Fruit fly (Drosophila melanogaster) whole organism, embryonic: ENCODE measurements around the gene schlank.

Experiments
- ATbp ChIP-seq: fragments of 200-800 bp; sonication (Bioruptor generic); optimal IDR thresholded peaks from 2 replicates; lab custom pipeline; 2017; ENCODE audit warnings: missing biosample characterization, mild to moderate bottlenecking, missing genetic modification characterization, missing genetic modification reagents
- Ada2b ChIP-seq: fragments of 200-800 bp; sonication (Bioruptor generic); IDR thresholded peaks from 2 replicates; pipeline ENCODE4 v1.3.6; 2022; ENCODE audit warnings: missing biosample characterization, missing genetic modification characterization
- Awh ChIP-seq: fragments of 200-800 bp; sonication (Bioruptor generic); IDR thresholded peaks from 2 replicates; pipeline ENCODE4, ENCODE4 v1.3.6; 2022; ENCODE audit warnings: missing biosample characterization, missing genetic modification characterization
- B-H2 ChIP-seq: fragments of 200-800 bp; sonication (Bioruptor generic); optimal IDR thresholded peaks from 2 replicates; lab custom pipeline; 2018; ENCODE audit warnings: missing biosample characterization, mild to moderate bottlenecking, missing genetic modification characterization
- CG1024 ChIP-seq: fragments of 200-800 bp; sonication (Bioruptor generic); IDR thresholded peaks from 2 replicates; pipeline ENCODE4 v1.3.6; 2022; ENCODE audit warnings: missing biosample characterization, missing genetic modification characterization
- CG10274 ChIP-seq: fragments of 200-800 bp; sonication (Bioruptor generic); optimal IDR thresholded peaks from 3 replicates; lab custom pipeline; 2017; ENCODE audit warnings: missing biosample characterization, mild to moderate bottlenecking, missing genetic modification characterization
- CG11723 ChIP-seq: fragments of 200-800 bp; sonication (Bioruptor generic); optimal IDR thresholded peaks from 2 replicates; lab custom pipeline; 2017; ENCODE audit warnings: missing biosample characterization, mild to moderate bottlenecking, missing genetic modification characterization
- CG13894 ChIP-seq: fragments of 200-800 bp; sonication (Bioruptor generic); optimal IDR thresholded peaks from 3 replicates; lab custom pipeline; 2018; ENCODE audit warnings: missing biosample characterization, mild to moderate bottlenecking, missing genetic modification characterization, moderate library complexity
- CG15269 ChIP-seq: fragments of 200-800 bp; sonication (Bioruptor generic); optimal IDR thresholded peaks from 2 replicates; lab custom pipeline; 2018; ENCODE audit warnings: missing biosample characterization, mild to moderate bottlenecking, missing genetic modification characterization, moderate library complexity
- CG1602 ChIP-seq: fragments of 200-800 bp; sonication (Bioruptor generic); optimal IDR thresholded peaks from 3 replicates; lab custom pipeline; 2016; ENCODE audit warnings: missing biosample characterization, missing genetic modification characterization
- CG17568 ChIP-seq: fragments of 200-800 bp; sonication (Bioruptor generic); optimal IDR thresholded peaks from 2 replicates; lab custom pipeline; 2018; ENCODE audit warnings: missing biosample characterization, mild to moderate bottlenecking, missing genetic modification characterization, moderate library complexity
- CG32532 ChIP-seq: fragments of 200-800 bp; sonication (Bioruptor generic); IDR thresholded peaks from 2 replicates; pipeline ENCODE4 v1.3.6; 2022; ENCODE audit warnings: missing biosample characterization, missing genetic modification characterization
- CG3838 ChIP-seq: fragments of 200-800 bp; sonication (Bioruptor generic); optimal IDR thresholded peaks from 3 replicates; lab custom pipeline; 2016; ENCODE audit warnings: missing biosample characterization, missing genetic modification characterization
- CG5245 ChIP-seq: fragments of 200-800 bp; sonication (Bioruptor generic); optimal IDR thresholded peaks from 3 replicates; lab custom pipeline; 2016; ENCODE audit warnings: missing biosample characterization, missing genetic modification characterization
- CG6813 ChIP-seq: fragments of 200-800 bp; sonication (Bioruptor generic); optimal IDR thresholded peaks from 2 replicates; lab custom pipeline; 2017; ENCODE audit warnings: missing biosample characterization, missing genetic modification characterization, mild to moderate bottlenecking, moderate library complexity, missing genetic modification reagents
- CG7928 ChIP-seq: fragments of 200-800 bp; sonication (Bioruptor generic); optimal IDR thresholded peaks from 2 replicates; lab custom pipeline; 2017; ENCODE audit warnings: missing biosample characterization, mild to moderate bottlenecking, missing genetic modification characterization
- CG8478 ChIP-seq: fragments of >200 bp; optimal IDR thresholded peaks from 2 replicates; lab custom pipeline; 2018
- CG9437 ChIP-seq: fragments of 200-800 bp; sonication (Bioruptor generic); optimal IDR thresholded peaks from 2 replicates; lab custom pipeline; 2018; ENCODE audit warnings: missing biosample characterization, mild to moderate bottlenecking, missing genetic modification characterization
- CG9609 ChIP-seq: fragments of 200-800 bp; sonication (Bioruptor generic); optimal IDR thresholded peaks from 3 replicates; lab custom pipeline; 2016; ENCODE audit warnings: missing biosample characterization, missing genetic modification characterization
- CG9876 ChIP-seq: fragments of 200-800 bp; sonication (Bioruptor generic); optimal IDR thresholded peaks from 2 replicates; lab custom pipeline; 2016; ENCODE audit warnings: missing biosample characterization, missing genetic modification characterization
- CG9932 ChIP-seq: fragments of 200-800 bp; sonication (Bioruptor generic); IDR thresholded peaks from 2 replicates; pipeline ENCODE4 v1.3.6; 2022; ENCODE audit warnings: missing biosample characterization, missing genetic modification characterization
- Chrac-16 ChIP-seq: fragments of 200-800 bp; sonication (Bioruptor generic); optimal IDR thresholded peaks from 3 replicates; lab custom pipeline; 2016; ENCODE audit warnings: missing biosample characterization, missing genetic modification characterization
- Doc3 ChIP-seq: fragments of 200-800 bp; sonication (Bioruptor generic); IDR thresholded peaks from 3 replicates; pipeline ENCODE4 v1.3.6; 2022; ENCODE audit warnings: missing biosample characterization, missing genetic modification characterization; ENCODE audit not compliant: partially characterized antibody
- Dref ChIP-seq: fragments of 200-800 bp; sonication (Bioruptor generic); IDR thresholded peaks from 2 replicates; pipeline ENCODE4 v1.3.6; 2022; ENCODE audit warnings: missing biosample characterization, missing genetic modification characterization
- Ets65A ChIP-seq: fragments of 200-800 bp; sonication (Bioruptor generic); peaks from one replicate; lab custom pipeline; 2016; ENCODE audit warnings: missing biosample characterization, missing genetic modification characterization
- Fer2 ChIP-seq: fragments of 200-800 bp; sonication (Bioruptor generic); optimal IDR thresholded peaks from 2 replicates; lab custom pipeline; 2018; ENCODE audit warnings: missing biosample characterization, mild to moderate bottlenecking, missing genetic modification characterization, moderate library complexity
- H2.0 ChIP-seq: fragments of 200-800 bp; sonication (Bioruptor generic); IDR thresholded peaks from 2 replicates; pipeline ENCODE4 v1.3.6; 2022; ENCODE audit warnings: missing biosample characterization, missing genetic modification characterization
- HLH54F ChIP-seq: fragments of 200-800 bp; sonication (Bioruptor generic); optimal IDR thresholded peaks from 3 replicates; lab custom pipeline; 2016; ENCODE audit warnings: missing biosample characterization, missing genetic modification characterization
- Jarid2 ChIP-seq: fragments of 200-800 bp; sonication (Bioruptor generic); optimal IDR thresholded peaks from 3 replicates; lab custom pipeline; 2017; ENCODE audit warnings: mild to moderate bottlenecking, missing biosample characterization, missing genetic modification reagents, missing genetic modification characterization
- Meics ChIP-seq: fragments of 200-800 bp; sonication (Bioruptor generic); optimal IDR thresholded peaks from 2 replicates; lab custom pipeline; 2017; ENCODE audit warnings: missing biosample characterization, mild to moderate bottlenecking, missing genetic modification characterization
- NK7.1 ChIP-seq: fragments of 200-800 bp; sonication (Bioruptor generic); optimal IDR thresholded peaks from 3 replicates; lab custom pipeline; 2016; ENCODE audit warnings: missing biosample characterization, missing genetic modification characterization
- NfI ChIP-seq: fragments of 200-800 bp; sonication (Bioruptor generic); optimal IDR thresholded peaks from 3 replicates; lab custom pipeline; 2018; ENCODE audit warnings: missing biosample characterization, mild to moderate bottlenecking, missing genetic modification characterization, moderate library complexity
- Ptx1 ChIP-seq: fragments of 200-800 bp; sonication (Bioruptor generic); IDR thresholded peaks from 2 replicates; pipeline ENCODE4 v1.3.6; 2022; ENCODE audit warnings: missing biosample characterization, missing genetic modification characterization
- Stat92E ChIP-seq, 3 experiments: fragments of >200 bp in 2 of 3; fragments of 200-800 bp in 1 of 3; sonication (Bioruptor generic) in 1 of 3; optimal IDR thresholded peaks; 2 replicates each; lab custom pipeline; 2017 to 2019; ENCODE audit warnings: missing biosample characterization in 3 of 3, missing genetic modification characterization in 3 of 3, mild to moderate bottlenecking in 1 of 3, moderate library complexity in 1 of 3
- Trl ChIP-seq, 3 experiments: fragments of >200 bp in 2 of 3; fragments of 200-800 bp in 1 of 3; sonication (Bioruptor generic) in 1 of 3; optimal IDR thresholded peaks; 2 replicates in 1 of 3; 3 replicates in 2 of 3; lab custom pipeline; 2016 to 2017; ENCODE audit warnings: missing biosample characterization in 1 of 3, missing genetic modification characterization in 1 of 3
- al ChIP-seq: fragments of 200-800 bp; sonication (Bioruptor generic); IDR thresholded peaks from 2 replicates; pipeline ENCODE4 v1.3.6; 2022; ENCODE audit warnings: missing biosample characterization, missing genetic modification characterization
- bigmax ChIP-seq: fragments of 200-800 bp; sonication (Bioruptor generic); optimal IDR thresholded peaks from 2 replicates; lab custom pipeline; 2018; ENCODE audit warnings: missing biosample characterization, mild to moderate bottlenecking, missing genetic modification characterization
- bsh ChIP-seq, 2 experiments: fragments of 200-800 bp; sonication (Bioruptor generic); optimal IDR thresholded peaks; 2 replicates each; lab custom pipeline; 2017 to 2018; ENCODE audit warnings: mild to moderate bottlenecking in 2 of 2, missing biosample characterization in 2 of 2, missing genetic modification characterization in 2 of 2, moderate library complexity in 1 of 2
- dati ChIP-seq: fragments of 200-800 bp; sonication (Bioruptor generic); IDR thresholded peaks from 2 replicates; pipeline ENCODE4 v1.3.6; 2022; ENCODE audit warnings: missing biosample characterization, missing genetic modification characterization
- emc ChIP-seq: fragments of 200-800 bp; sonication (Bioruptor generic); optimal IDR thresholded peaks from 2 replicates; lab custom pipeline; 2016; ENCODE audit warnings: missing biosample characterization, missing genetic modification characterization
- ewg ChIP-seq: fragments of 200-800 bp; sonication (Bioruptor generic); optimal IDR thresholded peaks from 3 replicates; lab custom pipeline; 2017; ENCODE audit warnings: mild to moderate bottlenecking, missing biosample characterization, missing genetic modification reagents, missing genetic modification characterization
- gt ChIP-seq: fragments of 200-800 bp; sonication (Bioruptor generic); IDR thresholded peaks from 2 replicates; pipeline ENCODE4 v1.3.6; 2022; ENCODE audit warnings: missing biosample characterization, missing genetic modification characterization
- jumu ChIP-seq: fragments of 200-800 bp; sonication (Bioruptor generic); optimal IDR thresholded peaks from 3 replicates; lab custom pipeline; 2016; ENCODE audit warnings: missing biosample characterization, missing genetic modification characterization
- phol ChIP-seq: fragments of 200-800 bp; sonication (Bioruptor generic); optimal IDR thresholded peaks from 3 replicates; lab custom pipeline; 2018; ENCODE audit warnings: missing biosample characterization, mild to moderate bottlenecking, missing genetic modification characterization, moderate library complexity
- sens ChIP-seq: fragments of 200-800 bp; sonication (Bioruptor generic); peaks from one replicate; lab custom pipeline; 2016; ENCODE audit warnings: missing biosample characterization, missing genetic modification characterization
- sima ChIP-seq: fragments of 200-800 bp; sonication (Bioruptor generic); optimal IDR thresholded peaks from 2 replicates; lab custom pipeline; 2016; ENCODE audit warnings: missing biosample characterization, missing genetic modification characterization
- tap ChIP-seq: fragments of 200-800 bp; optimal IDR thresholded peaks from 3 replicates; lab custom pipeline; 2019; ENCODE audit warnings: missing biosample characterization, mild to moderate bottlenecking, missing genetic modification characterization, moderate library complexity
- tin ChIP-seq: fragments of 200-800 bp; sonication (Bioruptor generic); optimal IDR thresholded peaks from 3 replicates; lab custom pipeline; 2016; ENCODE audit warnings: missing biosample characterization, missing genetic modification characterization
- tio ChIP-seq: fragments of 200-800 bp; sonication (Bioruptor generic); optimal IDR thresholded peaks from 2 replicates; lab custom pipeline; 2017; ENCODE audit warnings: missing biosample characterization, missing genetic modification characterization, inconsistent platforms
- vfl ChIP-seq: fragments of 200-800 bp; sonication (Bioruptor generic); optimal IDR thresholded peaks from 2 replicates; lab custom pipeline; 2016; ENCODE audit warnings: missing biosample characterization, missing genetic modification characterization
- yki ChIP-seq: fragments of >200 bp; optimal IDR thresholded peaks from 3 replicates; lab custom pipeline; 2018
- zen2 ChIP-seq: fragments of 200-800 bp; sonication (Bioruptor generic); IDR thresholded peaks from 3 replicates; pipeline ENCODE4 v1.3.6; 2022; ENCODE audit warnings: missing biosample characterization, missing genetic modification characterization; ENCODE audit not compliant: partially characterized antibody

schlank gene

dm6 chrX:6310408-6310807, 43.4 kb upstream of the schlank start (continued):
- TF ChIP-seq dati (GFP tag; lab: Robert Waterston, UW) = no peak
- peak; percentile 94 for TF ChIP-seq Ets65A (GFP tag; lab: Kevin White, UChicago)
- TF ChIP-seq al (GFP tag; lab: Robert Waterston, UW) = no peak
- TF ChIP-seq phol (tag; lab: Kevin White, UChicago) = peak; percentile 17
- TF ChIP-seq Jarid2 (GFP tag; lab: Kevin White, UChicago) = no peak
- no peak for TF ChIP-seq vfl
- no peak for TF ChIP-seq CG17568 (GFP tag; lab: Kevin White, UChicago)
- no peak for TF ChIP-seq CG11723 (GFP tag; lab: Kevin White, UChicago)
- TF ChIP-seq H2.0 (GFP tag; lab: Robert Waterston, UW) = no peak
- peak in 1 of 2 experiments; percentile 36 for TF ChIP-seq bsh (GFP tag; optimal IDR thresholded peaks at IDR 0.05; lab: Kevin White, UChicago)
- no peak for TF ChIP-seq B-H2 (GFP tag; lab: Kevin White, UChicago)
- TF ChIP-seq tio (GFP tag; lab: Kevin White, UChicago) = no peak
- TF ChIP-seq CG7928 (GFP tag; lab: Kevin White, UChicago) = no peak
- no peak for TF ChIP-seq Chrac-16 (GFP tag; lab: Kevin White, UChicago)
- peak; percentile 74 for TF ChIP-seq sens
- TF ChIP-seq Doc3 (GFP tag; lab: Robert Waterston, UW) = no peak
- no peak for TF ChIP-seq CG6813 (GFP tag; lab: Kevin White, UChicago)
- TF ChIP-seq NK7.1 (GFP tag; lab: Kevin White, UChicago) = no peak
- TF ChIP-seq Fer2 = no peak
- no peak for TF ChIP-seq CG8478 (lab: Kevin White, UChicago)
- TF ChIP-seq Awh = no peak
- no peak for TF ChIP-seq NfI
- TF ChIP-seq CG1024 (GFP tag; lab: Robert Waterston, UW) = no peak
- no peak for TF ChIP-seq tin (GFP tag; lab: Kevin White, UChicago)
- no peak for TF ChIP-seq CG9437
- TF ChIP-seq ATbp (GFP tag; lab: Kevin White, UChicago) = peak; percentile 35
- no peak for TF ChIP-seq CG9609 (GFP tag; lab: Kevin White, UChicago)
- no peak for TF ChIP-seq CG9932 (GFP tag; lab: Robert Waterston, UW)
- TF ChIP-seq CG3838 = no peak
- TF ChIP-seq Dref (GFP tag; lab: Robert Waterston, UW) = no peak
- no peak for TF ChIP-seq CG13894
- TF ChIP-seq tap (tag; lab: Kevin White, UChicago) = no peak
- peak; percentile 19 for TF ChIP-seq emc (GFP tag; lab: Kevin White, UChicago)
- TF ChIP-seq zen2 (GFP tag; lab: Robert Waterston, UW) = no peak
- peak; percentile 12; the same call in 1 of the 2 replicates for TF ChIP-seq CG32532
- TF ChIP-seq CG15269 (tag; lab: Kevin White, UChicago) = peak; percentile 32
- no peak for TF ChIP-seq Stat92E (GFP tag; optimal IDR thresholded peaks at IDR 0.05; lab: Kevin White, UChicago)
- no peak for TF ChIP-seq ewg
- TF ChIP-seq gt (GFP tag; lab: Robert Waterston, UW) = no peak
- TF ChIP-seq CG5245 (GFP tag; lab: Kevin White, UChicago) = no peak
- TF ChIP-seq jumu (GFP tag; lab: Kevin White, UChicago) = no peak
- no peak for TF ChIP-seq CG10274
- no peak for TF ChIP-seq bigmax (GFP tag; lab: Kevin White, UChicago)
- TF ChIP-seq Trl (optimal IDR thresholded peaks at IDR 0.05; lab: Kevin White, UChicago) = no peak
- peak; percentile 11 for TF ChIP-seq Trl (GFP tag; optimal IDR thresholded peaks at IDR 0.05; lab: Kevin White, UChicago)
- TF ChIP-seq CG1602 (GFP tag; lab: Kevin White, UChicago) = no peak
- no peak for TF ChIP-seq CG9876 (GFP tag; lab: Kevin White, UChicago)
- TF ChIP-seq Ada2b (GFP tag; lab: Robert Waterston, UW) = no peak
- no peak for TF ChIP-seq HLH54F (GFP tag; lab: Kevin White, UChicago)
- TF ChIP-seq yki (lab: Kevin White, UChicago) = no peak
- TF ChIP-seq sima (GFP tag; lab: Kevin White, UChicago) = no peak
- TF ChIP-seq Meics (GFP tag; lab: Kevin White, UChicago) = peak; percentile 12
- peak; percentile 25; the same call in 1 of the 2 replicates for TF ChIP-seq Ptx1 (GFP tag; lab: Robert Waterston, UW)
